Worm (Caenorhabditis elegans) whole organism, young adult: Measurements from ENCODE around the gene glb-32.

Experiments
- F52B5.7 ChIP-seq: sonication (generic microtip); optimal IDR thresholded peaks from 2 replicates; lab custom pipeline; 2016; ENCODE audit warnings: mild to moderate bottlenecking, missing genetic modification characterization, missing compliant biosample characterization
- T26A5.8 ChIP-seq: sonication (generic microtip); optimal IDR thresholded peaks from 2 replicates; lab custom pipeline; 2016; ENCODE audit warnings: missing genetic modification characterization, missing compliant biosample characterization
- Y56A3A.18 ChIP-seq: fragments of 200-800 bp; sonication (Bioruptor generic); IDR thresholded peaks from 2 replicates; pipeline ENCODE4 v1.3.6; 2022; ENCODE audit warnings: missing genetic modification reagents, missing genetic modification characterization, missing compliant biosample characterization
- Y79H2A.3 ChIP-seq: fragments of 200-800 bp; sonication (Bioruptor generic); conservative IDR thresholded peaks from 2 replicates; pipeline ENCODE4 v1.3.6; 2022; ENCODE audit warnings: missing genetic modification reagents, missing genetic modification characterization, missing compliant biosample characterization
- aptf-3 ChIP-seq: fragments of 200-800 bp; sonication (Bioruptor generic); IDR thresholded peaks from 2 replicates; pipeline ENCODE4 v1.3.6; 2022; ENCODE audit warnings: missing genetic modification characterization, missing compliant biosample characterization
- athp-1 ChIP-seq: sonication (generic microtip); optimal IDR thresholded peaks from 2 replicates; lab custom pipeline; 2017; ENCODE audit warnings: mild to moderate bottlenecking, missing genetic modification characterization, missing compliant biosample characterization
- attf-5 ChIP-seq: fragments of 200-800 bp; sonication (Bioruptor generic); optimal IDR thresholded peaks from 2 replicates; lab custom pipeline; 2018; ENCODE audit warnings: mild to moderate bottlenecking, missing genetic modification characterization, missing compliant biosample characterization
- attf-6 ChIP-seq: fragments of 200-800 bp; sonication (Bioruptor generic); IDR thresholded peaks from 2 replicates; pipeline ENCODE4 v1.3.6; 2022; ENCODE audit warnings: missing genetic modification reagents, missing genetic modification characterization, missing compliant biosample characterization
- ccch-3 ChIP-seq: fragments of 200-800 bp; sonication (Bioruptor generic); optimal IDR thresholded peaks from 2 replicates; lab custom pipeline; 2018; ENCODE audit warnings: mild to moderate bottlenecking, missing genetic modification characterization, missing compliant biosample characterization
- cebp-1 ChIP-seq, 2 experiments: fragments of 200-800 bp in 1 of 2; sonication (Bioruptor generic) in 1 of 2; sonication (generic microtip) in 1 of 2; IDR thresholded peaks in 1 of 2; optimal IDR thresholded peaks in 1 of 2; 2 replicates each; pipeline versions ENCODE4 v1.3.6 to Lab custom; 2017 to 2022; ENCODE audit warnings: missing compliant biosample characterization in 2 of 2, missing genetic modification characterization in 2 of 2, mild to moderate bottlenecking in 1 of 2, missing genetic modification reagents in 1 of 2, moderate library complexity in 1 of 2
- chd-7 ChIP-seq: sonication (generic microtip); optimal IDR thresholded peaks from 2 replicates; lab custom pipeline; 2016; ENCODE audit warnings: mild to moderate bottlenecking, missing genetic modification characterization, moderate library complexity, missing compliant biosample characterization
- die-1 ChIP-seq: sonication (generic microtip); optimal IDR thresholded peaks from 2 replicates; lab custom pipeline; 2016; ENCODE audit warnings: missing genotype, mild to moderate bottlenecking, missing genetic modification characterization, missing compliant biosample characterization
- dox-1 ChIP-seq: fragments of 200-800 bp; sonication (Bioruptor generic); IDR thresholded peaks from 2 replicates; pipeline ENCODE4 v1.3.6; 2022; ENCODE audit warnings: missing genetic modification reagents, missing genetic modification characterization, missing compliant biosample characterization
- egl-44 ChIP-seq: fragments of 200-800 bp; sonication (Bioruptor generic); IDR thresholded peaks from 2 replicates; pipeline ENCODE4 v1.3.6; 2022; ENCODE audit warnings: missing genetic modification reagents, missing genetic modification characterization, missing compliant biosample characterization
- ekl-4 ChIP-seq: fragments of 200-800 bp; sonication (Bioruptor generic); IDR thresholded peaks from 2 replicates; pipeline ENCODE4 v1.3.6; 2022; ENCODE audit warnings: missing genetic modification reagents, missing genetic modification characterization, missing compliant biosample characterization
- him-1 ChIP-seq: sonication (generic microtip); optimal IDR thresholded peaks from 2 replicates; lab custom pipeline; 2016; ENCODE audit warnings: missing genotype, missing genetic modification reagents, missing genetic modification characterization, missing compliant biosample characterization
- hmg-1.2 ChIP-seq: fragments of 200-800 bp; sonication (Bioruptor generic); IDR thresholded peaks from 2 replicates; pipeline ENCODE4 v1.3.6; 2022; ENCODE audit warnings: missing genetic modification reagents, missing genetic modification characterization, missing compliant biosample characterization
- lin-26 ChIP-seq: fragments of 200-800 bp; sonication (Bioruptor generic); IDR thresholded peaks from 2 replicates; pipeline ENCODE4 v1.3.6; 2022; ENCODE audit warnings: missing genetic modification reagents, missing genetic modification characterization, missing compliant biosample characterization
- mcd-1 ChIP-seq: fragments of 200-800 bp; sonication (Bioruptor generic); IDR thresholded peaks from 2 replicates; pipeline ENCODE4 v1.3.6; 2022; ENCODE audit warnings: missing genetic modification reagents, missing genetic modification characterization, missing compliant biosample characterization
- mes-4 ChIP-seq: sonication (generic microtip); optimal IDR thresholded peaks from 2 replicates; lab custom pipeline; 2016; ENCODE audit warnings: missing genotype, missing genetic modification characterization, missing compliant biosample characterization
- nfya-1 ChIP-seq: sonication (generic microtip); optimal IDR thresholded peaks from 2 replicates; lab custom pipeline; 2017; ENCODE audit warnings: antibody characterized with exemption, missing compliant biosample characterization, missing genetic modification characterization, borderline replicate concordance; ENCODE audit not compliant: insufficient read depth
- nhr-80 ChIP-seq: sonication (generic microtip); optimal IDR thresholded peaks from 2 replicates; lab custom pipeline; 2016; ENCODE audit warnings: missing genetic modification characterization, missing compliant biosample characterization
- pbrm-1 ChIP-seq: fragments of 200-800 bp; sonication (Bioruptor generic); IDR thresholded peaks from 2 replicates; pipeline ENCODE4 v1.3.6; 2022; ENCODE audit warnings: missing genetic modification reagents, missing genetic modification characterization, missing compliant biosample characterization
- pha-4 ChIP-seq: fragments of 150-350 bp; sonication (generic microtip); optimal IDR thresholded peaks from 2 replicates; lab custom pipeline; 2014; ENCODE audit warnings: missing biosample characterization, missing genetic modification reagents, missing genetic modification characterization
- sdz-38 ChIP-seq: sonication (generic microtip); optimal IDR thresholded peaks from 2 replicates; lab custom pipeline; 2016; ENCODE audit warnings: missing genotype, missing genetic modification characterization, missing compliant biosample characterization
- snpc-3.4 ChIP-seq: sonication (generic microtip); optimal IDR thresholded peaks from 2 replicates; lab custom pipeline; 2017; ENCODE audit warnings: missing genetic modification characterization, mild to moderate bottlenecking, missing compliant biosample characterization, antibody characterized with exemption, moderate library complexity, missing genotype, missing genetic modification reagents
- somi-1 ChIP-seq: fragments of 200-800 bp; sonication (Bioruptor generic); optimal IDR thresholded peaks from 2 replicates; lab custom pipeline; 2018; ENCODE audit warnings: mild to moderate bottlenecking, missing genetic modification characterization, missing compliant biosample characterization
- tbp1 ChIP-seq: fragments of 200-800 bp; sonication (Bioruptor generic); optimal IDR thresholded peaks from 2 replicates; lab custom pipeline; 2018; ENCODE audit warnings: mild to moderate bottlenecking, missing genetic modification characterization, missing compliant biosample characterization
- xnd-1 ChIP-seq: sonication (generic microtip); optimal IDR thresholded peaks from 2 replicates; lab custom pipeline; 2016; ENCODE audit warnings: missing genotype, missing genetic modification reagents, missing genetic modification characterization, missing compliant biosample characterization
- zfh-2 ChIP-seq: fragments of 200-800 bp; sonication (Bioruptor generic); conservative IDR thresholded peaks from 2 replicates; pipeline ENCODE4 v1.3.6; 2022; ENCODE audit warnings: missing genetic modification reagents, missing genetic modification characterization, missing compliant biosample characterization
- ztf-18 ChIP-seq: sonication (generic microtip); optimal IDR thresholded peaks from 2 replicates; lab custom pipeline; 2016; ENCODE audit warnings: missing genotype, mild to moderate bottlenecking, missing genetic modification characterization, missing compliant biosample characterization
- ztf-6 ChIP-seq: fragments of 200-800 bp; sonication (Bioruptor generic); IDR thresholded peaks from 2 replicates; pipeline ENCODE4 v1.3.6; 2022; ENCODE audit warnings: missing genetic modification reagents, missing genetic modification characterization, missing compliant biosample characterization

glb-32 gene

ce11 chrV:5097035-5097434 lies 7.7 kb upstream of the glb-32 start, which contains the start of gene C04F5.2:
Gene C04F5.2 (minus strand): TSS chrV:5097135.
- no peak for TF ChIP-seq attf-6 (GFP tag; lab: Robert Waterston, UW)
- TF ChIP-seq die-1 (tag; lab: Kevin White, UChicago), result no peak
- no peak for TF ChIP-seq attf-5 (GFP tag; lab: Kevin White, UChicago)
- no peak for TF ChIP-seq sdz-38 (tag; lab: Kevin White, UChicago)
- no peak for TF ChIP-seq hmg-1.2
- no peak for TF ChIP-seq somi-1 (GFP tag; lab: Kevin White, UChicago)
- no peak for TF ChIP-seq tbp1 (GFP tag; lab: Kevin White, UChicago)
- no peak for TF ChIP-seq athp-1 (tag; lab: Kevin White, UChicago)
- no peak for TF ChIP-seq ztf-18
- TF ChIP-seq Y56A3A.18, result no peak

ce11 chrV:5090386-5090785 lies 1.0 kb upstream of the glb-32 start:
- no peak for TF ChIP-seq dox-1 (GFP tag; lab: Robert Waterston, UW)
- no peak for TF ChIP-seq xnd-1 (tag; lab: Kevin White, UChicago)
- no peak for TF ChIP-seq pha-4
- no peak for TF ChIP-seq aptf-3 (GFP tag; lab: Robert Waterston, UW)
- no peak for TF ChIP-seq attf-5 (GFP tag; lab: Kevin White, UChicago)
- TF ChIP-seq egl-44 (GFP tag; lab: Robert Waterston, UW), result no peak
- no peak for TF ChIP-seq Y79H2A.3 (GFP tag; lab: Robert Waterston, UW)
- TF ChIP-seq ekl-4, result no peak
- TF ChIP-seq mcd-1, result no peak
- TF ChIP-seq mes-4 (tag; lab: Kevin White, UChicago), result no peak
- no peak for TF ChIP-seq ccch-3 (GFP tag; lab: Kevin White, UChicago)
- no peak for TF ChIP-seq chd-7
- TF ChIP-seq snpc-3.4 (tag; lab: Kevin White, UChicago), result no peak
- TF ChIP-seq nfya-1 (tag; lab: Kevin White, UChicago), result no peak
- no peak for TF ChIP-seq pbrm-1 (GFP tag; lab: Robert Waterston, UW)
- no peak for TF ChIP-seq F52B5.7 (tag; lab: Kevin White, UChicago)
- TF ChIP-seq, all 124 proteins: peak for 0

ce11 chrV:5088311-5088710 lies 1.0 kb downstream of the glb-32 start:
- peak; percentile 21; the same call in 1 of the 2 replicates for TF ChIP-seq zfh-2 (GFP tag; lab: Robert Waterston, UW)
- no peak for TF ChIP-seq die-1 (tag; lab: Kevin White, UChicago)

- TF ChIP-seq cebp-1 (GFP tag; IDR thresholded peaks at IDR 0.05; lab: Robert Waterston, UW) (peak; percentile 94), cebp-1 (tag; optimal IDR thresholded peaks at IDR 0.05; lab: Kevin White, UChicago) (peak; percentile 99), attf-5 (GFP tag; lab: Kevin White, UChicago) (peak; percentile 16), nhr-80 (peak; percentile 9), lin-26 (GFP tag; lab: Robert Waterston, UW) (no peak)
- TF ChIP-seq, all 124 proteins: peak for 3
These were observed 2.4 kb downstream of the glb-32 start, which contains the start of gene Y58A7A.5 for ce11 chrV:5086919-5087404. Gene Y58A7A.5 (minus strand): TSS chrV:5086969.

ce11 chrV:5084957-5085465 lies 4.3 kb downstream of the glb-32 start, which contains the start of gene Y58A7A.4:
Gene Y58A7A.4 (minus strand): TSS chrV:5085007.
- no peak for TF ChIP-seq ztf-6 (GFP tag; lab: Robert Waterston, UW)
- TF ChIP-seq cebp-1 (GFP tag; IDR thresholded peaks at IDR 0.05; lab: Robert Waterston, UW), result peak; percentile 68; the same call in 1 of the 2 replicates
- TF ChIP-seq cebp-1 (tag; optimal IDR thresholded peaks at IDR 0.05; lab: Kevin White, UChicago), result peak; percentile 90
- no peak for TF ChIP-seq him-1
- TF ChIP-seq T26A5.8 (tag; lab: Kevin White, UChicago), result no peak
- TF ChIP-seq, all 124 proteins: peak for 1
